Worm (Caenorhabditis elegans): ENCODE data around the gene sas-6.

The sas-6 gene

DNA sequence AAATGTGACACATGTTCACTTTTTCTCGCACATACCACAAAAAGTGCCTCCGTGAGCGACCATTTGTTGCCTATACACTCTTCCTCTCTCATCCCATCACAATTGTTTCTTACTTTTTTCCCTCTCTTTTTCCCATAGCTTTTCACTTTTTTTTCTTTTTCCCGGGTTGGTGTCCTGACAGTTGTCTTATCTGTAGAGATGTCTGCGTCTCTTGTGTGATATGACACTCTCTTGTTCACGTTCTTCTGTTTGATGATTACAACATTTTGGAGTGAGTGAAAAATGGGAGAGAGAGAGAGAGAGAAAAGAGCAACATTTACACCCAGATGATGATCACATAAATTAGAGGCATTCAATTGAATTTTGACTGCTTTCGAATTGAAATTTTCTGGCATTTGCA lies 37.8 kb upstream of the sas-6 start (continued):
- TF ChIP-seq C34F6.9 (tag; optimal IDR thresholded peaks at IDR 0.05) (peak; percentile 52), lsy-2 (tag; optimal IDR thresholded peaks at IDR 0.05) (peak; percentile 8 to 77), ztf-1 (GFP tag; conservative IDR thresholded peaks at IDR 0.05) (no peak), unc-39 (tag; optimal IDR thresholded peaks at IDR 0.05) (no peak), egl-27 (tag; optimal IDR thresholded peaks at IDR 0.05) (no peak), alr-1 (tag; optimal IDR thresholded peaks at IDR 0.05) (no peak), nhr-23 (tag; optimal IDR thresholded peaks at IDR 0.05) (no peak), crh-2 (tag; optimal IDR thresholded peaks at IDR 0.05) (peak; percentile 65), nhr-6 (tag; optimal IDR thresholded peaks at IDR 0.05) (peak; percentile 50), sma-3 (GFP tag; optimal IDR thresholded peaks at IDR 0.05) (no peak), ceh-82 (tag; optimal IDR thresholded peaks at IDR 0.05) (no peak), F13H6.1 (tag; optimal IDR thresholded peaks at IDR 0.05) (peak; percentile 91), nhr-129 (tag; optimal IDR thresholded peaks at IDR 0.05) (peak; percentile 95), nhr-77 (tag; optimal IDR thresholded peaks at IDR 0.05) (no peak), lin-13 (GFP tag; optimal IDR thresholded peaks at IDR 0.05) (no peak), ztf-4 (tag; optimal IDR thresholded peaks at IDR 0.05) (peak; percentile 66), peb-1 (tag; optimal IDR thresholded peaks at IDR 0.05) (no peak), elt-3 (tag; optimal IDR thresholded peaks at IDR 0.05) (no peak), Y55F3AM.14 (GFP tag; optimal IDR thresholded peaks at IDR 0.05) (no peak), nhr-12 (tag; optimal IDR thresholded peaks at IDR 0.05) (no peak), ama-1 (optimal IDR thresholded peaks at IDR 0.05) (no peak), nhr-21 (tag; optimal IDR thresholded peaks at IDR 0.05) (no peak), mab-5 (tag; optimal IDR thresholded peaks at IDR 0.05) (no peak), gmeb-1 (tag; optimal IDR thresholded peaks at IDR 0.05) (peak; percentile 54), mbf-1 (tag; optimal IDR thresholded peaks at IDR 0.05) (no peak)

DNA sequence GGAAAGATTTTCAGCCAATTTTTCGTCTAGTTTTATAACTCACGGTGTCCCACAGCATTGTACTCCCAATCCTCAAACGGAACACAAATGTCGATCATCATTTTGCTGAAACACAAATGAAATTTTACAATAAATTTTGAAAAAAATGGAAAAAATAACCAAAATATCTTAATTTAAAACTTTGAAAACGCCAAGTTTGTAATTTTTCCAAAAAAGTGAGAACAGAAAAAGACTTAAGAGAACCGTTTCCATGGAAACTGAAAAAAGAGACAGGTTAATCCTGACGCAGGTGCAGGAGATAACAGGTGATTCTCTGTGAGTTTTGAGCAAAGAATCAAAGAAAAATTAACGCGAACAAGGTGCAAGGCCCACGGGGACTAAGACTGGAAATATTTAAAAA lies 32.3 kb upstream of the sas-6 start, which contains the start of gene Y45F10D.15:
Gene Y45F10D.15, minus strand, starts transcription at position 101 of the 400 bp plus-strand sequence.
- TF ChIP-seq sem-4 (tag; optimal IDR thresholded peaks at IDR 0.05) = no peak

DNA sequence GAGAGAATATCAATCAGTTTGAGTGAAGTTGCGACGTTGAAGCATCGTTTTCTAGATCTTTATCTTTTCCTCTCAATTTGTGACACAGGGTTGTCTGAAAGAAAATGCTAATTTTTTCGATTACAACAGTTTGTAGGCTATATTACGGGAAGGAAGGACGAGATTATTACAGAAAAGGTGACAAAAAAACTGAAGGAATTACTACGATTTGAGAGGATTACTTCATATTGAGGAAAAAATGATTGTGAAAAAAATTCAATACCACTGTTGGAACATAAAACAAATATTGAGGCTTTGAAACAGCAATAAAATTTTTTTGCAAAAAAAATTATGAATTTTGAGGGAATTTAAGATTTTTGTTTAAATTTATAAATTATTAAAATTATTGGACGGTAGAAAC lies 19.2 kb upstream of the sas-6 start, which contains the start of gene Y45F10D.14:
Gene Y45F10D.14, minus strand, starts transcription at position 101 of the 400 bp plus-strand sequence.
- TF ChIP-seq mdl-1 (tag; optimal IDR thresholded peaks at IDR 0.05) = no peak
- TF ChIP-seq ceh-82 (tag; optimal IDR thresholded peaks at IDR 0.05) = no peak
- TF ChIP-seq nhr-129 (tag; optimal IDR thresholded peaks at IDR 0.05) = no peak
- TF ChIP-seq F13H6.1 (tag; optimal IDR thresholded peaks at IDR 0.05) = no peak
- no peak for TF ChIP-seq sma-3 (GFP tag; optimal IDR thresholded peaks at IDR 0.05)

DNA sequence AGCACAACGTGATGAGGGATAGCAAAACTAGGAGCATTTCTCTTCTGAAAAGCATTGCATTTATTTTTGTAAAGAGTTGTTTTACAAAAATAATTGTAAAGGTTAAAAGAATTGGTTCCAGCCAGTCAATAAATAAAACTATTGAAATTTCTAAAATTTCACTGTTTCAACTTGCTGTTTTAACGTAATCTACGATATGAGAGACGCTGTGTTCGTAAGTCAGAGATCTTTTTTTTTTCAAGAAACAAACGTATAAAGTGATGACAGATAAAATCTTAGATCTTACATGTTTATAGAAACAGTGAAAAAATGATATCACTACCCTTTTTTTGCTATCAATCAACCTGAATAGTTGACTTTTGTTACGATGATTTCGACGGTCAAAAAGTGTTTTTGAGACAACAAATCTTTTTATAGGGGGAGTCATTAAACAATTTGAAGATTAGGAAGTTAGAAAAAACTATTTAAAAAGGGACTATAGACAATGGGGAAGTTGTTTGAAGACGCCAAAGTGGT lies 9.4 kb upstream of the sas-6 start, which contains the start of gene Y45F10D.6:
Gene Y45F10D.6, minus strand, starts transcription at position 51 of the 516 bp plus-strand sequence.
- TF ChIP-seq nhr-12 (tag; optimal IDR thresholded peaks at IDR 0.05) = no peak
- no peak for TF ChIP-seq ztf-11 (tag; optimal IDR thresholded peaks at IDR 0.05)
- no peak for TF ChIP-seq C34F6.9 (tag; optimal IDR thresholded peaks at IDR 0.05)
- TF ChIP-seq gmeb-1 (tag; optimal IDR thresholded peaks at IDR 0.05) = no peak

DNA sequence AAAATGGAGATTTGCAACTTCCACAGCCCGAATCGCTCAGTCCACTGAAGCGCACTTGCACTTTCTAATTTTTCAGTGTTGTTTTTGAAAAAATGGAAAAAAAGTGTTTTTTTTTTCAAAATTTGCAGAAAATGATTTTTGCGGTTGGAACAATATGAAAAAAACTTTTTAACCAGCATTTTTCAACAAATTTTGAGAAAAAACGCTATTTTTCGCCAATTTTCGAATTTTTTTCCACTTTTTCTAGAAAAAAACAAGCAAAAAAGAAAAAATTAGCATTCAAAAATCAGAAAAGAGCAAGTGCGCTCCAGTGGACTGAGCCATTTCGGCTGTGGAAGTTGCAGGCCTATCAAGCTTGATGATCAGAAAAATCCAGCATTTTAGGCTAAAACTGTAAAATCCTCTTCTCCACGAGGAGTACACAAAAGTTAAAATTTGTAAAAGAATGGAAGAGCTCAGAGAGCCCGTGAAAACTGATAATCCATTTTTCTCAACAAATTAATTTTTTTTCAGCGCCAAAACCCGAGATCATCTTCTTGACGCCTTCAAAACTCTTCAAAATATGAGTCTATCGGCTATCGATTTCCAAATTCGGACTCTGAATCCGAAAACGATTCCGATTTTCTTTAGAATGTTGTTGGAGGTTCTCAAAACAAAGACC lies 6.8 kb upstream of the sas-6 start:
- TF ChIP-seq ama-1 (optimal IDR thresholded peaks at IDR 0.05) (peak; percentile 35), lsy-2 (tag; optimal IDR thresholded peaks at IDR 0.05) (no peak), zag-1 (tag; optimal IDR thresholded peaks at IDR 0.05) (no peak), nhr-25 (tag; optimal IDR thresholded peaks at IDR 0.05) (no peak), lin-39 (tag; optimal IDR thresholded peaks at IDR 0.05) (no peak), ceh-82 (tag; optimal IDR thresholded peaks at IDR 0.05) (no peak), aly-2 (tag; optimal IDR thresholded peaks at IDR 0.05) (peak; percentile 57)

DNA sequence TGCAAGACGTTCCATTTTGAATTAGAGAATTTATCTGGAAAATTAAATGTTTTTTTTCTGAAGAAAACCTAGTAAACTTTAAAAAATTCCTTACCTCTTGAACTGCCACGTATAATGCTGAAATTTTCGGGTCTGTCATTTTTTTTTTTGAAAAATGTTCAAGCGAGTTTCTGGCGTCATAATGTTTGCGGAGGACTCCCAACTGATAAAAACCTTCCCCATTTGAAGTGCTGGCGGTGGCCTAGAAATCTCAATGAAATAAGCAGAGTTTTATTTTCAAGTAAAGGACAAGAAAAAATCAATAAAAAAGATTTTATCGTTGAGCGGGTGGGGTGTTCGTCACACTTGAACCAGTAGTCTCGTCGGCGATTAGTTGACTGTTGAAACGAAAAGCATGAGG lies 1.8 kb downstream of the sas-6 start, which contains the start of gene icap-1:
Gene icap-1, minus strand, starts transcription at position 272 of the 400 bp plus-strand sequence.
- TF ChIP-seq fos-1 (tag; optimal IDR thresholded peaks at IDR 0.05) (peak; percentile 58), mdl-1 (tag; optimal IDR thresholded peaks at IDR 0.05) (no peak), crh-2 (tag; optimal IDR thresholded peaks at IDR 0.05) (peak; percentile 22), unc-55 (GFP tag; optimal IDR thresholded peaks at IDR 0.05) (peak; percentile 10)

Measured in whole organism, L2 larva.